Fruit fly (Drosophila melanogaster) whole organism, wandering third instar larva: ENCODE data around the gene CG13614.

Experiments
- Abd-B ChIP-seq: fragments of >200 bp; optimal IDR thresholded peaks from 2 replicates; lab custom pipeline; 2017; ENCODE audit warnings: missing biosample characterization, missing genetic modification characterization
- CG9705 ChIP-seq: fragments of 200-800 bp; sonication (Bioruptor generic); optimal IDR thresholded peaks from 2 replicates; lab custom pipeline; 2018; ENCODE audit warnings: missing biosample characterization, mild to moderate bottlenecking, missing genetic modification characterization
- CrebA ChIP-seq: fragments of 200-800 bp; sonication (Bioruptor generic); optimal IDR thresholded peaks from 2 replicates; lab custom pipeline; 2016; ENCODE audit warnings: missing biosample characterization, mild to moderate bottlenecking, missing genetic modification characterization, borderline replicate concordance
- Dfd ChIP-seq: fragments of >200 bp; optimal IDR thresholded peaks from 2 replicates; lab custom pipeline; 2017; ENCODE audit warnings: missing biosample characterization, missing genetic modification characterization
- GATAd ChIP-seq: sonication (Bioruptor generic); optimal IDR thresholded peaks from 2 replicates; lab custom pipeline; 2016; ENCODE audit warnings: missing biosample characterization, missing genetic modification characterization
- HLH106 ChIP-seq: fragments of 200-800 bp; optimal IDR thresholded peaks from 3 replicates; lab custom pipeline; 2019; ENCODE audit warnings: missing biosample characterization, mild to moderate bottlenecking, missing genetic modification characterization, moderate library complexity
- Hnf4 ChIP-seq: fragments of 200-800 bp; sonication (Bioruptor generic); optimal IDR thresholded peaks from 2 replicates; lab custom pipeline; 2016; ENCODE audit warnings: missing biosample characterization, mild to moderate bottlenecking, missing genetic modification characterization
- Hr78 ChIP-seq: fragments of >200 bp; optimal IDR thresholded peaks from 2 replicates; lab custom pipeline; 2017; ENCODE audit warnings: missing biosample characterization, missing genetic modification characterization
- Jra ChIP-seq: sonication (Bioruptor generic); optimal IDR thresholded peaks from 2 replicates; lab custom pipeline; 2016; ENCODE audit warnings: missing biosample characterization, missing genetic modification characterization
- Mio ChIP-seq: sonication (Bioruptor generic); optimal IDR thresholded peaks from 2 replicates; lab custom pipeline; 2016; ENCODE audit warnings: missing biosample characterization, missing genetic modification characterization
- Myc ChIP-seq: fragments of >200 bp; optimal IDR thresholded peaks from 2 replicates; lab custom pipeline; 2017
- N ChIP-seq: fragments of >200 bp; optimal IDR thresholded peaks from 2 replicates; lab custom pipeline; 2018; ENCODE audit warnings: missing biosample characterization, missing external identifiers, missing genetic modification characterization
- OdsH ChIP-seq: fragments of 200-800 bp; sonication (Bioruptor generic); optimal IDR thresholded peaks from 2 replicates; lab custom pipeline; 2016; ENCODE audit warnings: missing biosample characterization, mild to moderate bottlenecking, missing genetic modification characterization
- Rel ChIP-seq, 2 experiments: fragments of 200-800 bp; sonication (Bioruptor generic) in 1 of 2; optimal IDR thresholded peaks; 2 replicates in 1 of 2; 3 replicates in 1 of 2; lab custom pipeline; 2016 to 2019; ENCODE audit warnings: mild to moderate bottlenecking in 2 of 2, missing biosample characterization in 2 of 2, missing genetic modification characterization in 2 of 2, moderate library complexity in 1 of 2
- Sp1 ChIP-seq: fragments of 200-800 bp; sonication (Bioruptor generic); optimal IDR thresholded peaks from 3 replicates; lab custom pipeline; 2019; ENCODE audit warnings: missing biosample characterization, mild to moderate bottlenecking, missing genetic modification characterization, moderate library complexity
- Vsx2 ChIP-seq: fragments of 200-300, 225-300 bp; sonication (Bioruptor generic); optimal IDR thresholded peaks from 2 replicates; lab custom pipeline; 2018; ENCODE audit warnings: missing biosample characterization, missing genetic modification characterization; ENCODE audit not compliant: partially characterized antibody
- br ChIP-seq: fragments of 200-800 bp; sonication (Bioruptor generic); optimal IDR thresholded peaks from 2 replicates; lab custom pipeline; 2016; ENCODE audit warnings: missing biosample characterization, missing genetic modification characterization
- brk ChIP-seq: fragments of 200-800 bp; sonication (Bioruptor generic); optimal IDR thresholded peaks from 2 replicates; lab custom pipeline; 2016; ENCODE audit warnings: missing biosample characterization, mild to moderate bottlenecking, missing genetic modification characterization
- dl ChIP-seq, 2 experiments: fragments of 175-275, 200-275 bp in 1 of 2; fragments of 200-275 bp in 1 of 2; sonication (Bioruptor generic); optimal IDR thresholded peaks; lab custom pipeline; 2018; ENCODE audit warnings: mild to moderate bottlenecking in 2 of 2, missing biosample characterization in 2 of 2, missing genetic modification characterization in 2 of 2, moderate library complexity in 2 of 2; ENCODE audit not compliant: partially characterized antibody in 2 of 2, insufficient read depth in 1 of 2
- dmrt93B ChIP-seq: fragments of 200-800 bp; sonication (Bioruptor generic); optimal IDR thresholded peaks from 2 replicates; lab custom pipeline; 2018; ENCODE audit warnings: missing biosample characterization, mild to moderate bottlenecking, missing genetic modification characterization
- dsf ChIP-seq: sonication (Bioruptor generic); optimal IDR thresholded peaks from 2 replicates; lab custom pipeline; 2016; ENCODE audit warnings: missing biosample characterization, missing genetic modification characterization, borderline replicate concordance
- ey ChIP-seq: fragments of 200-800 bp; sonication (Bioruptor generic); optimal IDR thresholded peaks from 2 replicates; lab custom pipeline; 2016; ENCODE audit warnings: missing biosample characterization, missing genetic modification characterization
- foxo ChIP-seq, 2 experiments: fragments of 200-800 bp; sonication (Bioruptor generic); optimal IDR thresholded peaks; 2 replicates in 1 of 2; 3 replicates in 1 of 2; lab custom pipeline; 2016 to 2017; ENCODE audit warnings: missing biosample characterization in 2 of 2, missing genetic modification characterization in 2 of 2
- jim ChIP-seq: fragments of 175-275, 200-325 bp; sonication (Bioruptor generic); optimal IDR thresholded peaks from 2 replicates; lab custom pipeline; 2016; ENCODE audit warnings: missing biosample characterization, mild to moderate bottlenecking, missing genetic modification characterization
- lola ChIP-seq: fragments of >200 bp; optimal IDR thresholded peaks from 2 replicates; lab custom pipeline; 2017; ENCODE audit warnings: missing biosample characterization, missing genetic modification characterization
- pan ChIP-seq: fragments of >200 bp; optimal IDR thresholded peaks from 2 replicates; lab custom pipeline; 2017
- psq ChIP-seq: fragments of 200-800 bp; sonication (Bioruptor generic); optimal IDR thresholded peaks from 3 replicates; lab custom pipeline; 2017; ENCODE audit warnings: missing biosample characterization, mild to moderate bottlenecking, missing genetic modification characterization, moderate library complexity
- rgr ChIP-seq: fragments of 200-800 bp; sonication (Bioruptor generic); optimal IDR thresholded peaks from 3 replicates; lab custom pipeline; 2016; ENCODE audit warnings: missing biosample characterization, mild to moderate bottlenecking, missing genetic modification characterization
- sage ChIP-seq: fragments of 200-800 bp; sonication (Bioruptor generic); optimal IDR thresholded peaks from 2 replicates; lab custom pipeline; 2016; ENCODE audit warnings: missing biosample characterization, mild to moderate bottlenecking, missing genetic modification characterization
- sv ChIP-seq: fragments of 200-800 bp; sonication (Bioruptor generic); optimal IDR thresholded peaks from 3 replicates; lab custom pipeline; 2016; ENCODE audit warnings: missing biosample characterization, missing genetic modification characterization
- usp ChIP-seq: fragments of >200 bp; optimal IDR thresholded peaks from 2 replicates; lab custom pipeline; 2017; ENCODE audit warnings: missing biosample characterization, missing genetic modification characterization
- woc ChIP-seq: sonication (Bioruptor generic); optimal IDR thresholded peaks from 2 replicates; lab custom pipeline; 2016; ENCODE audit warnings: missing biosample characterization, mild to moderate bottlenecking, missing genetic modification characterization

The CG13614 gene

DNA sequence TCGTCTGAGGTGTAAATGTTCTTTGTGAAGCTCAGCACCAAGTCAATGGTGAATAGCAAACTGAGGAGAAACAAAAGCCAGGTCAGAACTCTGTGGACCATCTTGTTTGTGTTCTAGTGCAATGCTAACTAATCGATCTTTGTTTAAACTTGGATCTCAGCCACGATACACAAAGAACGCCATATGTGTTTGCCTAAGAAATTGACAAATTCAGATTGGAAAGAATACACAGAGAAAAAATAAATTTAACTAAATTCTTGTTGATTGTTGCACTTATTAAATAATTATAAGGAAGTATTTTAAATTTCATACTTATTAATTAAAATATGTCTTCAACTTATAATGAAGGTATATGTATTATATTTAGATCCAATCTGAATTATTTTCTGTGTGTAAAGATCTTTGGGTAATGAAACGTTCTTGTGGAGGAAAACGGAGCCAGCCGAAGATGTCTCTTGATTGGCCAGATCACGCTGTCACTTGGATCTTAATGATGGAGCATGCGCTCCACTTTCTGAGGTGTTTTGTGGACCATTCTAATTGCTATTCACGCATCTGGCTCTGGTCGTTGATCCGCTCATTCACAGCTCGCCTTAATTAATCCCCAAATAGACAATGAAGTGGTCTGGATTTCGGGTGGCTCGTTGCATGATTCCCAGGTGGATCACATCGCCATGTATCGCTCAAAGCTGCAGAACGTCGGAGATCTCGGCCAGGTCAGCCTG is 4.3 kb upstream of the CG13614 start, which contains the start of the genes CG17784 and CG13613:
Gene CG17784, minus strand, starts transcription at position 101 of the 725 bp plus-strand sequence.
Gene CG13613, plus strand, starts transcription at position 675 of the 725 bp plus-strand sequence.
- TF ChIP-seq jim (GFP tag; lab: Kevin White, UChicago) = no peak
- TF ChIP-seq OdsH (GFP tag; lab: Kevin White, UChicago) = no peak
- no peak for TF ChIP-seq CG9705 (GFP tag; lab: Kevin White, UChicago)
- no peak for TF ChIP-seq Hr78
- TF ChIP-seq Hnf4 (GFP tag; lab: Kevin White, UChicago) = no peak
- no peak for TF ChIP-seq HLH106 (tag; lab: Kevin White, UChicago)
- TF ChIP-seq sv (GFP tag; lab: Kevin White, UChicago) = no peak

DNA sequence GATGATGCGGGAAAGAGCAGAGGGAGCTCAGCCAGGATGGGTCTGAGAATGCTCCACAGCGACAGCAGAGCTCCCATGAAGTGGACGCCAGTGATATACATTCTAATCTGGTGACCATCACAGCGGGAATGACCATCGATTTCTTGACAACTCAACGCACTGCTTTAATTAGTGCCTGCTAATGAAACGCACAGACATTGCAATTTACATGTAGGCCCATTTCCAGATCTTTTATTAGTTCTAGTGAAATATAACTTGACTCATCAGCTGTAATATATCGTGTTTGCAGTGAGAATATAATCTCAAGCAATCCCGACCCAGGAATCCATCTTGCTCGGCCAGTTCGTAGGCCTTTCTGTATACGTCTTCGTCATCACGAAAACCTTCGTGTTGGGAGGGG is 2.2 kb upstream of the CG13614 start, which contains the start of gene CG42811:
Gene CG42811, minus strand, starts transcription at position 101 of the 400 bp plus-strand sequence.
- TF ChIP-seq Rel (GFP tag; optimal IDR thresholded peaks at IDR 0.05; lab: Kevin White, UChicago) (no peak), Rel (tag; optimal IDR thresholded peaks at IDR 0.05; lab: Kevin White, UChicago) (no peak), N (no peak), OdsH (GFP tag; lab: Kevin White, UChicago) (no peak), dl (GFP tag; optimal IDR thresholded peaks at IDR 0.05; lab: Kevin White, UChicago; ENCODE audit: insufficient read depth in 1 of 2, partially characterized antibody in 2 of 2) (no peak), dsf (GFP tag; lab: Kevin White, UChicago) (no peak), dmrt93B (GFP tag; lab: Kevin White, UChicago) (no peak), Mio (GFP tag; lab: Kevin White, UChicago) (no peak), Sp1 (GFP tag; lab: Kevin White, UChicago) (no peak), Abd-B (GFP tag; lab: Kevin White, UChicago) (no peak), sage (GFP tag; lab: Kevin White, UChicago) (no peak), psq (GFP tag; lab: Kevin White, UChicago) (no peak)

DNA sequence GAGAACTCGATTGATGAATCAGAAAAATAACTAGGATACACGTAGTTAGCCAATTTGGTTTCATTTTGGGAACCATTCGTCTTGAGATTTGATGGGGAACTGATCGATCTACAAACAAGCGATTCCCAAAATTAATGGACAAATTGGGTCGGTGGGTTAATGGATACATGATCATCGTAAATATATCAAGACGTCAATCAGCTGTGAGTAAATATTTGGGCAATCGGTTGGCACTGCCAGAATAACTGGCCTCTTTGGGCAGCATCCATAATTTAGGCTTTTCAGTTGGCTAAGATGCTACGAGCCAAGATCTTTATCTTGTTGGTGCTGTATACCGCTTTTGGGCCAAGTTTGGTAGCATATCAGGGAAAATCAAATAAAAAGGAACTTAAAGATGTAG is 1.3 kb upstream of the CG13614 start, which contains the start of the genes CG42812 and CG33341:
Gene CG42812, minus strand, starts transcription at position 101 of the 400 bp plus-strand sequence.
Gene CG33341, plus strand, starts transcription at position 295 of the 400 bp plus-strand sequence.
- no peak for TF ChIP-seq woc
- no peak for TF ChIP-seq Myc (lab: Kevin White, UChicago)
- no peak for TF ChIP-seq CrebA (GFP tag; lab: Kevin White, UChicago)
- no peak for TF ChIP-seq sv (GFP tag; lab: Kevin White, UChicago)
- no peak for TF ChIP-seq N
- TF ChIP-seq Jra = no peak
- no peak for TF ChIP-seq ey (GFP tag; lab: Kevin White, UChicago)
- no peak for TF ChIP-seq Hnf4 (GFP tag; lab: Kevin White, UChicago)
- no peak for TF ChIP-seq Sp1 (GFP tag; lab: Kevin White, UChicago)
- no peak for TF ChIP-seq foxo (GFP tag; optimal IDR thresholded peaks at IDR 0.05; lab: Kevin White, UChicago)
- TF ChIP-seq GATAd (GFP tag; lab: Kevin White, UChicago) = no peak
- TF ChIP-seq lola = no peak
- no peak for TF ChIP-seq sage (GFP tag; lab: Kevin White, UChicago)
- TF ChIP-seq Hr78 = no peak
- TF ChIP-seq brk (GFP tag; lab: Kevin White, UChicago) = no peak
- no peak for TF ChIP-seq br
- no peak for TF ChIP-seq usp (GFP tag; lab: Kevin White, UChicago)
- no peak for TF ChIP-seq Dfd
- TF ChIP-seq jim (GFP tag; lab: Kevin White, UChicago) = no peak
- TF ChIP-seq pan (lab: Kevin White, UChicago) = no peak
- TF ChIP-seq, all 38 proteins: peak for 0

DNA sequence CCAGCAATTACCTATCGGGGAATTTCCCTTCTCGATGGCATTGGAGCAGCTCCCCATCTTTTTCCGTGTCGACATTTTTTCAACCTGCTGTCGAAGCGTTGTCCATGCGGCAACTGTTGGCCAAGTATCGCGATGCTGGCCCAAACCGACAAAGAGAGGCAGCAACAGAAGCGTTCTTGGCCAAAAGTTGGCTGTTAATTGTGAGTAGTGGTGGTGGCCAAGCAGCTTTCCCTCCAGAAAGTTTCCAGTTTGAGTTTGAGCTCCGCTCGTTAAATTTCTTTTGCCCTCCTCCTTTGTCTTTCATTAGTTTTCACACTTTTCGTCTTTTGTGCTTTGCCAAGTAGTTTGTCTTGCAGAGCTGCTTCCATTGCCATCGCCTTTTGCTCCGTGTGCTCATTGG is 3.3 kb downstream of the CG13614 start, which contains the start of gene CG17782:
Gene CG17782, minus strand, starts transcription at position 101 of the 400 bp plus-strand sequence.
- TF ChIP-seq dl (GFP tag; optimal IDR thresholded peaks at IDR 0.05; lab: Kevin White, UChicago; ENCODE audit: insufficient read depth in 1 of 2, partially characterized antibody in 2 of 2) (no peak), psq (GFP tag; lab: Kevin White, UChicago) (no peak), br (no peak), Vsx2 (GFP tag; lab: Kevin White, UChicago) (no peak), Hr78 (no peak), Myc (lab: Kevin White, UChicago) (no peak), rgr (GFP tag; lab: Kevin White, UChicago) (no peak), foxo (GFP tag; optimal IDR thresholded peaks at IDR 0.05; lab: Kevin White, UChicago) (no peak), CrebA (GFP tag; lab: Kevin White, UChicago) (no peak), Mio (GFP tag; lab: Kevin White, UChicago) (no peak)
